Worm (Caenorhabditis elegans): ENCODE results near the gene C39B10.1.

ce11 chrX:10440781-10441180 is 22.7 kb downstream of the C39B10.1 start:
- TF ChIP-seq him-1 (tag; optimal IDR thresholded peaks at IDR 0.05) (no peak), W03F9.2 (tag; optimal IDR thresholded peaks at IDR 0.05) (no peak), dao-5 (tag; optimal IDR thresholded peaks at IDR 0.05) (no peak)
